Worm (Caenorhabditis elegans) whole organism, young adult: Measurements from ENCODE around the gene F59A7.12.
A peak's percentile ranks its signal among the peaks of the same experiment; 100 is the strongest.

ENCODE experiments used
- C06A6.2 ChIP-seq: fragments of 200-800 bp; sonication (Bioruptor generic); conservative IDR thresholded peaks from 2 replicates; pipeline ENCODE4 v1.3.6; 2022; ENCODE audit warnings: missing genetic modification characterization, missing compliant biosample characterization
- F23B12.7 ChIP-seq: sonication (generic microtip); optimal IDR thresholded peaks from 2 replicates; lab custom pipeline; 2017; ENCODE audit warnings: missing genetic modification characterization, mild to moderate bottlenecking, missing compliant biosample characterization, antibody characterized with exemption, moderate library complexity; ENCODE audit not compliant: insufficient read depth
- F33H1.4 ChIP-seq: fragments of 200-800 bp; sonication (Bioruptor generic); IDR thresholded peaks from 2 replicates; pipeline ENCODE4 v1.3.6; 2022; ENCODE audit warnings: missing genetic modification reagents, missing genetic modification characterization, missing compliant biosample characterization
- K12H6.12 ChIP-seq: fragments of 200-800 bp; sonication (Bioruptor generic); optimal IDR thresholded peaks from 2 replicates; lab custom pipeline; 2018; ENCODE audit warnings: mild to moderate bottlenecking, missing genetic modification characterization, missing compliant biosample characterization
- Y53G8AR.9 ChIP-seq: fragments of 200-800 bp; sonication (Bioruptor generic); conservative IDR thresholded peaks from 2 replicates; pipeline ENCODE4 v1.3.6; 2022; ENCODE audit warnings: missing genetic modification reagents, missing genetic modification characterization, missing compliant biosample characterization
- Y79H2A.3 ChIP-seq: fragments of 200-800 bp; sonication (Bioruptor generic); conservative IDR thresholded peaks from 2 replicates; pipeline ENCODE4 v1.3.6; 2022; ENCODE audit warnings: missing genetic modification reagents, missing genetic modification characterization, missing compliant biosample characterization
- Y95B8A.8 ChIP-seq: fragments of 200-800 bp; sonication (Bioruptor generic); IDR thresholded peaks from 2 replicates; pipeline ENCODE4 v1.3.6; 2022; ENCODE audit warnings: missing genetic modification reagents, missing genetic modification characterization, missing compliant biosample characterization
- ama-1 ChIP-seq, 3 experiments: fragments of 150-350 bp in 1 of 3; sonication (generic microtip) in 2 of 3; optimal IDR thresholded peaks; 2 replicates each; lab custom pipeline; 2014 to 2018; ENCODE audit warnings: missing biosample characterization in 2 of 3, missing genetic modification characterization in 2 of 3, missing genetic modification reagents in 2 of 3
- aptf-2 ChIP-seq: fragments of 200-800 bp; sonication (Bioruptor generic); conservative IDR thresholded peaks from 2 replicates; pipeline ENCODE4 v1.3.6; 2022; ENCODE audit warnings: missing genetic modification reagents, missing genetic modification characterization, missing compliant biosample characterization
- atf-7 ChIP-seq: sonication (generic microtip); optimal IDR thresholded peaks from 2 replicates; lab custom pipeline; 2017; ENCODE audit warnings: mild to moderate bottlenecking, missing genetic modification characterization, missing compliant biosample characterization
- ccch-3 ChIP-seq: fragments of 200-800 bp; sonication (Bioruptor generic); optimal IDR thresholded peaks from 2 replicates; lab custom pipeline; 2018; ENCODE audit warnings: mild to moderate bottlenecking, missing genetic modification characterization, missing compliant biosample characterization
- cebp-1 ChIP-seq, 2 experiments: fragments of 200-800 bp in 1 of 2; sonication (Bioruptor generic) in 1 of 2; sonication (generic microtip) in 1 of 2; IDR thresholded peaks in 1 of 2; optimal IDR thresholded peaks in 1 of 2; 2 replicates each; pipeline versions ENCODE4 v1.3.6 to Lab custom; 2017 to 2022; ENCODE audit warnings: missing compliant biosample characterization in 2 of 2, missing genetic modification characterization in 2 of 2, mild to moderate bottlenecking in 1 of 2, missing genetic modification reagents in 1 of 2, moderate library complexity in 1 of 2
- cebp-2 ChIP-seq: fragments of 200-800 bp; sonication (Bioruptor generic); IDR thresholded peaks from 2 replicates; pipeline ENCODE4 v1.3.6; 2022; ENCODE audit warnings: missing genetic modification characterization, missing compliant biosample characterization
- ceh-100 ChIP-seq: fragments of 200-800 bp; sonication (Bioruptor generic); IDR thresholded peaks from 2 replicates; pipeline ENCODE4 v1.3.6; 2022; ENCODE audit warnings: missing genetic modification reagents, missing genetic modification characterization, missing compliant biosample characterization
- ceh-27 ChIP-seq: fragments of 200-800 bp; sonication (Bioruptor generic); optimal IDR thresholded peaks from 2 replicates; lab custom pipeline; 2018; ENCODE audit warnings: mild to moderate bottlenecking, missing genetic modification characterization, moderate library complexity, missing compliant biosample characterization
- ceh-79 ChIP-seq: sonication (generic microtip); optimal IDR thresholded peaks from 2 replicates; lab custom pipeline; 2017; ENCODE audit warnings: mild to moderate bottlenecking, missing genetic modification characterization, missing compliant biosample characterization
- chd-7 ChIP-seq: sonication (generic microtip); optimal IDR thresholded peaks from 2 replicates; lab custom pipeline; 2016; ENCODE audit warnings: mild to moderate bottlenecking, missing genetic modification characterization, moderate library complexity, missing compliant biosample characterization
- die-1 ChIP-seq: sonication (generic microtip); optimal IDR thresholded peaks from 2 replicates; lab custom pipeline; 2016; ENCODE audit warnings: missing genotype, mild to moderate bottlenecking, missing genetic modification characterization, missing compliant biosample characterization
- dox-1 ChIP-seq: fragments of 200-800 bp; sonication (Bioruptor generic); IDR thresholded peaks from 2 replicates; pipeline ENCODE4 v1.3.6; 2022; ENCODE audit warnings: missing genetic modification reagents, missing genetic modification characterization, missing compliant biosample characterization
- efl-1 ChIP-seq: fragments of 150-350 bp; optimal IDR thresholded peaks from 2 replicates; lab custom pipeline; 2014; ENCODE audit warnings: missing biosample characterization, missing genetic modification reagents, missing genetic modification characterization
- egrh-3 ChIP-seq: fragments of 200-800 bp; sonication (Bioruptor generic); IDR thresholded peaks from 2 replicates; pipeline ENCODE4 v1.3.6; 2022; ENCODE audit warnings: missing genetic modification reagents, missing genetic modification characterization, missing compliant biosample characterization
- ekl-4 ChIP-seq: fragments of 200-800 bp; sonication (Bioruptor generic); IDR thresholded peaks from 2 replicates; pipeline ENCODE4 v1.3.6; 2022; ENCODE audit warnings: missing genetic modification reagents, missing genetic modification characterization, missing compliant biosample characterization
- ets-4 ChIP-seq: fragments of 200-800 bp; sonication (Bioruptor generic); optimal IDR thresholded peaks from 2 replicates; lab custom pipeline; 2018; ENCODE audit warnings: mild to moderate bottlenecking, missing genetic modification characterization, missing compliant biosample characterization
- gei-17 ChIP-seq: fragments of 200-800 bp; sonication (Bioruptor generic); optimal IDR thresholded peaks from 2 replicates; lab custom pipeline; 2018; ENCODE audit warnings: mild to moderate bottlenecking, missing genetic modification characterization, missing compliant biosample characterization
- hmg-1.2 ChIP-seq: fragments of 200-800 bp; sonication (Bioruptor generic); IDR thresholded peaks from 2 replicates; pipeline ENCODE4 v1.3.6; 2022; ENCODE audit warnings: missing genetic modification reagents, missing genetic modification characterization, missing compliant biosample characterization
- hsf-1 ChIP-seq: fragments of 200-800 bp; sonication (Bioruptor generic); IDR thresholded peaks from 2 replicates; pipeline ENCODE4 v1.3.6; 2022; ENCODE audit warnings: missing genetic modification reagents, missing genetic modification characterization, missing compliant biosample characterization
- lin-26 ChIP-seq: fragments of 200-800 bp; sonication (Bioruptor generic); IDR thresholded peaks from 2 replicates; pipeline ENCODE4 v1.3.6; 2022; ENCODE audit warnings: missing genetic modification reagents, missing genetic modification characterization, missing compliant biosample characterization
- lin-40 ChIP-seq: sonication (generic microtip); optimal IDR thresholded peaks from 2 replicates; lab custom pipeline; 2016; ENCODE audit warnings: missing genetic modification characterization, mild to moderate bottlenecking, missing compliant biosample characterization, missing genotype, missing genetic modification reagents
- lir-1 ChIP-seq: fragments of 200-800 bp; sonication (Bioruptor generic); conservative IDR thresholded peaks from 2 replicates; pipeline ENCODE4 v1.3.6; 2022; ENCODE audit warnings: missing genetic modification reagents, missing genetic modification characterization, missing compliant biosample characterization
- madf-10 ChIP-seq: sonication (generic microtip); optimal IDR thresholded peaks from 2 replicates; lab custom pipeline; 2016; ENCODE audit warnings: mild to moderate bottlenecking, missing genetic modification characterization, missing compliant biosample characterization
- madf-3 ChIP-seq: fragments of 200-800 bp; sonication (Bioruptor generic); IDR thresholded peaks from 2 replicates; pipeline ENCODE4 v1.3.6; 2022; ENCODE audit warnings: missing genetic modification reagents, missing genetic modification characterization, missing compliant biosample characterization
- madf-6 ChIP-seq: fragments of 200-800 bp; sonication (Bioruptor generic); IDR thresholded peaks from 2 replicates; pipeline ENCODE4 v1.3.6; 2022; ENCODE audit warnings: missing genetic modification reagents, missing genetic modification characterization, missing compliant biosample characterization
- mcd-1 ChIP-seq: fragments of 200-800 bp; sonication (Bioruptor generic); IDR thresholded peaks from 2 replicates; pipeline ENCODE4 v1.3.6; 2022; ENCODE audit warnings: missing genetic modification reagents, missing genetic modification characterization, missing compliant biosample characterization
- mxl-1 ChIP-seq: sonication (generic microtip); optimal IDR thresholded peaks from 2 replicates; lab custom pipeline; 2016; ENCODE audit warnings: missing genetic modification characterization, missing compliant biosample characterization
- nfya-2 ChIP-seq: fragments of 200-800 bp; sonication (Bioruptor generic); IDR thresholded peaks from 2 replicates; pipeline ENCODE4 v1.3.6; 2022; ENCODE audit warnings: missing genetic modification reagents, missing genetic modification characterization, missing compliant biosample characterization
- pbrm-1 ChIP-seq: fragments of 200-800 bp; sonication (Bioruptor generic); IDR thresholded peaks from 2 replicates; pipeline ENCODE4 v1.3.6; 2022; ENCODE audit warnings: missing genetic modification reagents, missing genetic modification characterization, missing compliant biosample characterization
- pha-4 ChIP-seq: fragments of 150-350 bp; sonication (generic microtip); optimal IDR thresholded peaks from 2 replicates; lab custom pipeline; 2014; ENCODE audit warnings: missing biosample characterization, missing genetic modification reagents, missing genetic modification characterization
- sdz-38 ChIP-seq: sonication (generic microtip); optimal IDR thresholded peaks from 2 replicates; lab custom pipeline; 2016; ENCODE audit warnings: missing genotype, missing genetic modification characterization, missing compliant biosample characterization
- snpc-1.3 ChIP-seq: sonication (generic microtip); optimal IDR thresholded peaks from 2 replicates; lab custom pipeline; 2017; ENCODE audit warnings: missing genetic modification characterization, mild to moderate bottlenecking, missing compliant biosample characterization, antibody characterized with exemption, moderate library complexity, missing genotype, missing genetic modification reagents; ENCODE audit not compliant: insufficient read depth
- tbp1 ChIP-seq: fragments of 200-800 bp; sonication (Bioruptor generic); optimal IDR thresholded peaks from 2 replicates; lab custom pipeline; 2018; ENCODE audit warnings: mild to moderate bottlenecking, missing genetic modification characterization, missing compliant biosample characterization
- unc-130 ChIP-seq: sonication (generic microtip); optimal IDR thresholded peaks from 2 replicates; lab custom pipeline; 2016; ENCODE audit warnings: missing genetic modification reagents, missing genetic modification characterization, missing compliant biosample characterization
- xnd-1 ChIP-seq: sonication (generic microtip); optimal IDR thresholded peaks from 2 replicates; lab custom pipeline; 2016; ENCODE audit warnings: missing genotype, missing genetic modification reagents, missing genetic modification characterization, missing compliant biosample characterization
- zfh-2 ChIP-seq: fragments of 200-800 bp; sonication (Bioruptor generic); conservative IDR thresholded peaks from 2 replicates; pipeline ENCODE4 v1.3.6; 2022; ENCODE audit warnings: missing genetic modification reagents, missing genetic modification characterization, missing compliant biosample characterization

F59A7.12 gene

ce11 chrV:2067985-2068499 lies 38.1 kb downstream of the F59A7.12 start, which contains the start of gene lbp-9 (continued):
- no peak for TF ChIP-seq ceh-79 (tag; lab: Kevin White, UChicago)
- TF ChIP-seq lir-1 (GFP tag; lab: Robert Waterston, UW): no peak
- peak; percentile 42; the same call in 1 of the 2 replicates for TF ChIP-seq Y95B8A.8 (GFP tag; lab: Robert Waterston, UW)
- peak; percentile 67 for TF ChIP-seq cebp-1 (GFP tag; IDR thresholded peaks at IDR 0.05; lab: Robert Waterston, UW)
- TF ChIP-seq cebp-1 (tag; optimal IDR thresholded peaks at IDR 0.05; lab: Kevin White, UChicago): peak; percentile 96
- TF ChIP-seq pbrm-1 (GFP tag; lab: Robert Waterston, UW): 0 out of 2 replicates have a peak, but pooled peaks have one; percentile 67
- TF ChIP-seq hsf-1: peak; percentile 77
- no peak for TF ChIP-seq cebp-2
- peak; percentile 34 for TF ChIP-seq ama-1 (optimal IDR thresholded peaks at IDR 0.05; lab: Kevin White, UChicago)
- TF ChIP-seq ama-1 (GFP tag; optimal IDR thresholded peaks at IDR 0.05; lab: Kevin White, UChicago): no peak
- TF ChIP-seq C06A6.2: 0 out of 2 replicates have a peak, but pooled peaks have one; percentile 34
- TF ChIP-seq mcd-1 (GFP tag; lab: Robert Waterston, UW): peak; percentile 19; the same call in 1 of the 2 replicates

- TF ChIP-seq Y95B8A.8 (GFP tag; lab: Robert Waterston, UW) (no peak; the same call in 1 of the 2 replicates), ceh-100 (GFP tag; lab: Robert Waterston, UW) (no peak), ama-1 (optimal IDR thresholded peaks at IDR 0.05; lab: Kevin White, UChicago) (no peak), ama-1 (GFP tag; optimal IDR thresholded peaks at IDR 0.05; lab: Kevin White, UChicago) (no peak), cebp-2 (no peak), sdz-38 (no peak), aptf-2 (no peak), chd-7 (tag; lab: Kevin White, UChicago) (no peak), madf-3 (peak; percentile 52; the same call in 1 of the 2 replicates), madf-10 (no peak), dox-1 (GFP tag; lab: Robert Waterston, UW) (peak; percentile 32; the same call in 1 of the 2 replicates), F33H1.4 (GFP tag; lab: Robert Waterston, UW) (0 out of 2 replicates have a peak, but pooled peaks have one; percentile 7), mxl-1 (tag; lab: Kevin White, UChicago) (peak; percentile 8), xnd-1 (tag; lab: Kevin White, UChicago) (no peak), lin-40 (tag; lab: Kevin White, UChicago) (no peak), lin-26 (GFP tag; lab: Robert Waterston, UW) (peak; percentile 7; the same call in 1 of the 2 replicates), ets-4 (GFP tag; lab: Kevin White, UChicago) (no peak), ceh-27 (GFP tag; lab: Kevin White, UChicago) (no peak), die-1 (tag; lab: Kevin White, UChicago) (no peak), Y79H2A.3 (no peak), efl-1 (GFP tag; lab: Kevin White, UChicago) (no peak), hmg-1.2 (GFP tag; lab: Robert Waterston, UW) (no peak), gei-17 (no peak), Y53G8AR.9 (GFP tag; lab: Robert Waterston, UW) (no peak), nfya-2 (GFP tag; lab: Robert Waterston, UW) (no peak), pha-4 (tag; lab: Kevin White, UChicago) (no peak), F23B12.7 (tag; lab: Kevin White, UChicago) (no peak), zfh-2 (peak; percentile 62), K12H6.12 (tag; lab: Kevin White, UChicago) (no peak), mcd-1 (GFP tag; lab: Robert Waterston, UW) (no peak), ccch-3 (GFP tag; lab: Kevin White, UChicago) (no peak), madf-6 (GFP tag; lab: Robert Waterston, UW) (peak; percentile 50), atf-7 (tag; lab: Kevin White, UChicago) (no peak), ekl-4 (GFP tag; lab: Robert Waterston, UW) (peak; percentile 58), unc-130 (no peak), snpc-1.3 (tag; lab: Kevin White, UChicago) (peak; percentile 28), tbp1 (GFP tag; lab: Kevin White, UChicago) (peak; percentile 8), egrh-3 (GFP tag; lab: Robert Waterston, UW) (no peak)
Observed at ce11 chrV:2068728-2069443, 38.9 kb downstream of the F59A7.12 start.
